Fruit fly (Drosophila melanogaster): ENCODE data around the gene CG8004.

CG8004 gene

DNA sequence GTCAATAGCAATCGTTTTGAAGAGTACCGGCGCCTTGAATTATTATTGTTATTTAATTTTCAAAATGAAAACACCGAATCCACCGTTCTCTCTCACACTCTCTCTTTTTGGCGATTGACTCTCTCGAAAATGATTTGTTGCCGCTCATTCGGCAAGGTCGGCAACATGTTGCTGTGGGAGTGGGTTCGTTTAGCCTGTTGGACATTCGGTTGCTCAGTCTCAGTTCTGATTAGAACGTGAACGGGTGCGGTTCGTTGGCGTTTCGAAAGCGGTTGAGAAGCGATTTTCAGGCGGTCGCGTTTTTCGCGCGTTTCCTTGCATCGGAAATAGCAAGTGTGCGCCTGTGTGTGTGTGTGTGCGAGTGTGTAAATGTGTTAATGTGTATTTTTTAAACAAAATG is 10.7 kb upstream of the CG8004 start, which contains the start of gene Ac76E (continued):
- TF ChIP-seq BtbVII (GFP tag; optimal IDR thresholded peaks at IDR 0.05): peak; percentile 11
- no peak for TF ChIP-seq CG6791 (GFP tag; IDR thresholded peaks at IDR 0.05; ENCODE audit: partially characterized antibody)
- no peak for TF ChIP-seq grn (GFP tag; optimal IDR thresholded peaks at IDR 0.05)
- no peak for TF ChIP-seq CG18262 (tag; optimal IDR thresholded peaks at IDR 0.05)
- no peak for TF ChIP-seq sr (GFP tag; IDR thresholded peaks at IDR 0.05)
- TF ChIP-seq CG9932 (GFP tag; IDR thresholded peaks at IDR 0.05): peak; percentile 16; the same call in 1 of the 2 replicates
- no peak for TF ChIP-seq CG5953 (GFP tag; IDR thresholded peaks at IDR 0.05)
- peak; percentile 13 for TF ChIP-seq NfI (GFP tag; optimal IDR thresholded peaks at IDR 0.05)
- no peak for TF ChIP-seq E2f1 (GFP tag; IDR thresholded peaks at IDR 0.05)
- TF ChIP-seq CG34376 (GFP tag; optimal IDR thresholded peaks at IDR 0.05): peak; percentile 30
- TF ChIP-seq en (GFP tag; optimal IDR thresholded peaks at IDR 0.05): no peak
- no peak for TF ChIP-seq CG8765 (GFP tag; IDR thresholded peaks at IDR 0.05)
- no peak for TF ChIP-seq HLH3B (GFP tag; IDR thresholded peaks at IDR 0.05)
- 0 out of 3 replicates have a peak, but pooled peaks have one; percentile 13 for TF ChIP-seq CG34224 (GFP tag; IDR thresholded peaks at IDR 0.05; ENCODE audit: partially characterized antibody)
- no peak for TF ChIP-seq fd3F (GFP tag; optimal IDR thresholded peaks at IDR 0.05)
- no peak for TF ChIP-seq MTF-1 (GFP tag; optimal IDR thresholded peaks at IDR 0.05; ENCODE audit: borderline replicate concordance)
- peak; percentile 29 for TF ChIP-seq slbo (GFP tag; IDR thresholded peaks at IDR 0.05)

DNA sequence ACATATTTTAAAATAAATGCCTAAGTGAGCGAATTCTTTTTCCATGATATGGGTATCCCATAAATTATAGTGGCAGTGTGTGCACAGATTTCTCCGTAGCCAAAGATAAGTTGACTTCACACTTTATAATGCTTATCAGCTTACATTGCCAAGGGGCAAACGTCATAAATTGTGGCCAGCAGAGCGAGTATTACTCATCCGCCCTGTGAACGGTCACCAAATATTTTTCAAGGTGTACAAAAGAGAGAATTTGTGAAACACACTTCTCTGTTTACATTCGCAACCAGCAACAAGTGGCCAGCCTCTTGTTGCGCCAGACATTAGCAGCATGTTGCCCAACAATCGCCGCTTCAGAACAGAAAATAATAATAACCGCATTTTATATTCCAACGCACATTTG is 4.6 kb upstream of the CG8004 start:
- TF ChIP-seq CG2875 (GFP tag; optimal IDR thresholded peaks at IDR 0.05) (peak; percentile 26), CG33213 (GFP tag; optimal IDR thresholded peaks at IDR 0.05) (no peak), CG14441 (GFP tag; IDR thresholded peaks at IDR 0.05) (0 out of 2 replicates have a peak, but pooled peaks have one; percentile 21), Sry-β (GFP tag; optimal IDR thresholded peaks at IDR 0.05) (no peak), unpg (GFP tag; optimal IDR thresholded peaks at IDR 0.05) (peak; percentile 49), bcd (GFP tag; optimal IDR thresholded peaks at IDR 0.05) (no peak), CG5180 (GFP tag; optimal IDR thresholded peaks at IDR 0.05) (peak; percentile 33), CG7786 (GFP tag; optimal IDR thresholded peaks at IDR 0.05) (peak; percentile 11), ranshi (GFP tag; IDR thresholded peaks at IDR 0.05) (peak; percentile 37; the same call in 1 of the 2 replicates), CG15514 (GFP tag; optimal IDR thresholded peaks at IDR 0.05) (peak; percentile 48), stwl (tag; optimal IDR thresholded peaks at IDR 0.05) (no peak), CG1024 (GFP tag; IDR thresholded peaks at IDR 0.05) (no peak), chif (GFP tag; optimal IDR thresholded peaks at IDR 0.05) (no peak), peb (GFP tag; IDR thresholded peaks at IDR 0.05) (no peak), PHDP (tag; optimal IDR thresholded peaks at IDR 0.05) (peak; percentile 60), CG16815 (GFP tag; optimal IDR thresholded peaks at IDR 0.05) (no peak), CG10543 (GFP tag; optimal IDR thresholded peaks at IDR 0.05) (peak; percentile 34), CG11093 (GFP tag; IDR thresholded peaks at IDR 0.05) (no peak), CG11247 (GFP tag; IDR thresholded peaks at IDR 0.05) (no peak), CG2889 (GFP tag; IDR thresholded peaks at IDR 0.05) (no peak), CG18476 (GFP tag; optimal IDR thresholded peaks at IDR 0.05) (no peak), jing (GFP tag; optimal IDR thresholded peaks at IDR 0.05) (no peak), NFAT (GFP tag; IDR thresholded peaks at IDR 0.05) (no peak), CG11723 (GFP tag; optimal IDR thresholded peaks at IDR 0.05) (peak; percentile 25), CG17829 (tag; optimal IDR thresholded peaks at IDR 0.05) (no peak), CG14860 (GFP tag; IDR thresholded peaks at IDR 0.05; ENCODE audit: partially characterized antibody) (no peak), bsh (GFP tag; optimal IDR thresholded peaks at IDR 0.05) (peak in 1 of 2 experiments; percentile 27), CG14014 (GFP tag; IDR thresholded peaks at IDR 0.05) (peak; percentile 66; the same call in 1 of the 2 replicates), CG5953 (GFP tag; IDR thresholded peaks at IDR 0.05) (no peak), gsb (GFP tag; IDR thresholded peaks at IDR 0.05) (0 out of 2 replicates have a peak, but pooled peaks have one; percentile 32), Optix (GFP tag; IDR thresholded peaks at IDR 0.05) (no peak), D19A (tag; optimal IDR thresholded peaks at IDR 0.05) (peak; percentile 16), CG10321 (GFP tag; IDR thresholded peaks at IDR 0.05) (no peak), ham (GFP tag; IDR thresholded peaks at IDR 0.05) (no peak)
